Worm (Caenorhabditis elegans): ENCODE data around the gene nspc-16.
A peak's percentile ranks its signal among the peaks of the same experiment; 100 is the strongest.

nspc-16 gene

DNA sequence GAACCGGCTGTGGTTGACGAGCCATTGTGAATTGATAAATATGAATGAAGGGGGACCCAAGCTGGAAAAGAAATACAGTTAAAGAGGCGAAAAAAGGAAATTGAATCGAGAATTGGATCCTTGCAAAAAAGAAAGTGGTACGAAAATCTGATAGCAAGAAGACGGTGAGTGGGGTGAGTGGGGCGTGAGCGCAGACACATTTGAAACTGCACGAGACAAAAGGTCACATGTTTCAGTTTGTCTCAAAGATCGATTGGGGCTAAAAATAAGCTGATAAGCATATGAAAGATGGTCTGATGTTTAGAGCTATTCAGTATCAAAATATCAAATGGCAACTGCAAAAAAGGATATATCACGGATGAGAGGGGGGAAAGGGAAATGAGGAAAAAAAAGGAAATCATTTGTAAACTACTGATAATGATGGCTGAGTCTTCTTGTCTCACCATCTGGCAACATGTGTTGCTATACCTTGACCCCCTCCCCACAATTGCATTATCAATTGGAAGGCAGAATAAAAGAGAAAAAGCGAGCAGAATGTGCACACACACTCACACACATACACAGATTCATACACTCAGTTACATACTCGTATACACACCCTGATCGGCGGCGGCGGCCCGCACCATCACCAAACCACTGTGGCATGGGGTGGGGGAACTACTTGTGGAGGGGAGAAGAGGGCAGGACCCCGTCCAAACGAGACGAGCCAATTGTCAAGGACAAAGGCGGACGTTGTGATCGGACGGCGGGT is 19.4 kb upstream of the nspc-16 start, which contains the start of gene M163.1 (continued):
- TF ChIP-seq hlh-17 (GFP tag; optimal IDR thresholded peaks at IDR 0.05; ENCODE audit: borderline replicate concordance), result no peak
- TF ChIP-seq fkh-4 (tag; optimal IDR thresholded peaks at IDR 0.05; ENCODE audit: borderline replicate concordance), result no peak
- no peak for TF ChIP-seq unc-62 (GFP tag; optimal IDR thresholded peaks at IDR 0.05)
- no peak for TF ChIP-seq alr-1 (tag; optimal IDR thresholded peaks at IDR 0.05; ENCODE audit: borderline replicate concordance)
- TF ChIP-seq grh-1 (GFP tag; IDR thresholded peaks at IDR 0.05), result 0 out of 2 replicates have a peak, but pooled peaks have one; percentile 13
- no peak for TF ChIP-seq dsc-1 (tag; optimal IDR thresholded peaks at IDR 0.05)
- TF ChIP-seq mef-2 (tag; optimal IDR thresholded peaks at IDR 0.05), result no peak
- TF ChIP-seq fkh-10 (GFP tag; optimal IDR thresholded peaks at IDR 0.05), result no peak
- TF ChIP-seq lsy-2 (tag; optimal IDR thresholded peaks at IDR 0.05), result no peak
- peak; percentile 53 for TF ChIP-seq lin-14 (GFP tag; optimal IDR thresholded peaks at IDR 0.05)

DNA sequence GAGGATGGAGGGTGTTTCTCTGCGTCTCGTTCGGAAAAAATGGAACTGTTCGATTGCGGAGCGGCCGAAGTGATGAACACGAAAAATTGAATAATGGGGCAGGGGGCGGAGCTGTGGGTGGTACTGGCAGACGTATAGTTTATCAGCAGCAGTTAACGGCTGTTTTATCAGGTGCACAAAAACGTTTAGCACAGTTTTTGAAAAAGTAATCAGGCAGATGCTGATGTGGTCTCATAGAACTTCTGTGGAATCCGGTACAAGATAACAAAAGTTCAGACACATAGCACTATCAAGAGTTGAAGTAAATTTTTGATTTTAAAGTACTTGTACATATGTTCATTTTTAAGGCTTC is 18.8 kb upstream of the nspc-16 start:
- TF ChIP-seq mdl-1 (tag; optimal IDR thresholded peaks at IDR 0.05) (no peak), elt-2 (tag; optimal IDR thresholded peaks at IDR 0.05) (peak; percentile 30)

DNA sequence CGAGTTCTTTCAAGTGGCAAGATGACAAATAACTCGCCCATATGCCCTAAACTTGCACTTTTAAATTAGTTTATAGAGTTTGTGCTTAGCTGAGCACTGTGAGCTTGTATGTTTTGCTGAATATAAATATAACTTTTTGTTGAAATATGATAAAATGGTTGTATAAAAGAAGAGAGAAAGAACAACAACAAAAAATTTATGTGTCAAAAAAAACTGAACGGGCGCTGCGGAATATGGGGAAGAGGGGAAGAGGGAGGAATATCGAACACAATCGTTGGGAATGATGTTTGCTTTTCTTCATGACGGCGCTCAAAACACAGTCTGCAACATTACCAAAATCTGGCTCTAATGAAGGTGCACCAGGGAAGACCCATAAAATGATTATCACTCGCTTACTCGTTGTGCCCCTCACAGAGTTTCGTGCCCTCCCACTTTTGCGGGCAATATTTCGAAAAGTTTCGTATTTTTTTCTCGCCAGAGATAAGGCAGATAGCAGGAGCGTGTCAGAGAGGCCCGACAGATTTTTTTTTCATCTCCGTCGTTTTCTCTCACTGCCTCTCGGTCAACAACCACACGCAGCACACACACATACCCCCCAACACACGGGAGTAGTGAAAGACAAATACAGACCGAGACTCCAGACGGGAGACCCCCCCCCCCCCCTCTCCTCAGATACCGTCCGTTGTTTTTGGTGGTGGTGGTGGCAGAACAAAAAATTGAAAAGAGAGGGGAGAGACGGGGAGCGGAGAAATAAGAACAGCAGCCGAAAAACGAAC is 17.6 kb upstream of the nspc-16 start:
- TF ChIP-seq lsy-2 (tag; optimal IDR thresholded peaks at IDR 0.05) (peak; percentile 14 to 42), pqm-1 (tag; optimal IDR thresholded peaks at IDR 0.05) (peak; percentile 57), aha-1 (tag; optimal IDR thresholded peaks at IDR 0.05) (no peak), sup-37 (GFP tag; optimal IDR thresholded peaks at IDR 0.05) (no peak), nhr-85 (tag) (peak; percentile 96), F16B12.6 (tag; optimal IDR thresholded peaks at IDR 0.05) (peak; percentile 9), hpl-2 (GFP tag; optimal IDR thresholded peaks at IDR 0.05) (no peak), snpc-4 (tag; optimal IDR thresholded peaks at IDR 0.05) (no peak), sox-4 (tag; optimal IDR thresholded peaks at IDR 0.05) (no peak), nhr-11 (tag; optimal IDR thresholded peaks at IDR 0.05) (no peak), grh-1 (GFP tag; IDR thresholded peaks at IDR 0.05) (peak; percentile 69), irx-1 (tag; optimal IDR thresholded peaks at IDR 0.05) (peak; percentile 35), lin-39 (tag; optimal IDR thresholded peaks at IDR 0.05) (no peak), snu-23 (GFP tag; optimal IDR thresholded peaks at IDR 0.05) (peak; percentile 71), nhr-76 (tag; optimal IDR thresholded peaks at IDR 0.05) (no peak), egl-13 (tag; optimal IDR thresholded peaks at IDR 0.05) (no peak), unc-98 (GFP tag; IDR thresholded peaks at IDR 0.05) (no peak; the same call in 1 of the 2 replicates), nhr-237 (tag; optimal IDR thresholded peaks at IDR 0.05) (peak; percentile 54), unc-30 (tag; optimal IDR thresholded peaks at IDR 0.05) (no peak), unc-86 (tag; optimal IDR thresholded peaks at IDR 0.05) (no peak), dpl-1 (GFP tag; optimal IDR thresholded peaks at IDR 0.05) (peak in 1 of 3 experiments; percentile 10), efl-3 (GFP tag; optimal IDR thresholded peaks at IDR 0.05) (no peak), skn-1 (tag; optimal IDR thresholded peaks at IDR 0.05) (peak; percentile 17), lir-3 (tag; optimal IDR thresholded peaks at IDR 0.05; ENCODE audit: poor library complexity) (no peak), ets-5 (GFP tag; IDR thresholded peaks at IDR 0.05) (no peak), mab-9 (GFP tag; IDR thresholded peaks at IDR 0.05) (no peak), C16A3.4 (tag; optimal IDR thresholded peaks at IDR 0.05) (no peak), elt-2 (tag; optimal IDR thresholded peaks at IDR 0.05) (peak; percentile 91), zag-1 (tag; optimal IDR thresholded peaks at IDR 0.05) (no peak), nhr-20 (tag; optimal IDR thresholded peaks at IDR 0.05) (peak; percentile 79), mep-1 (tag; optimal IDR thresholded peaks at IDR 0.05) (peak; percentile 33), alr-1 (tag; optimal IDR thresholded peaks at IDR 0.05; ENCODE audit: borderline replicate concordance) (no peak), ceh-82 (tag; optimal IDR thresholded peaks at IDR 0.05) (peak in 2 of 3 experiments; percentile 22 to 28), lin-14 (GFP tag; optimal IDR thresholded peaks at IDR 0.05) (peak; percentile 91), fkh-8 (tag; optimal IDR thresholded peaks at IDR 0.05) (no peak), nhr-12 (tag; optimal IDR thresholded peaks at IDR 0.05) (no peak), ztf-4 (tag; optimal IDR thresholded peaks at IDR 0.05) (no peak), ceh-90 (tag; optimal IDR thresholded peaks at IDR 0.05) (no peak), zip-4 (GFP tag; optimal IDR thresholded peaks at IDR 0.05) (no peak)
